Fruit fly (Drosophila melanogaster): ENCODE data around the gene plh.
A peak's percentile ranks its signal among the peaks of the same experiment; 100 is the strongest.

plh gene

dm6 chr3R:5015168-5015567, 4.3 kb upstream of the plh start (continued):
- TF ChIP-seq TFAM (GFP tag; optimal IDR thresholded peaks at IDR 0.05) (peak; percentile 11), HLH4C (GFP tag; IDR thresholded peaks at IDR 0.05; ENCODE audit: partially characterized antibody) (no peak), CG17385 (GFP tag; optimal IDR thresholded peaks at IDR 0.05) (peak; percentile 44), sob (GFP tag; IDR thresholded peaks at IDR 0.05) (peak; percentile 65; the same call in 1 of the 2 replicates), Atf-2 (GFP tag; optimal IDR thresholded peaks at IDR 0.05) (no peak), org-1 (GFP tag; optimal IDR thresholded peaks at IDR 0.05) (peak; percentile 56), CG6689 (GFP tag; IDR thresholded peaks at IDR 0.05) (no peak), Blimp-1 (GFP tag; optimal IDR thresholded peaks at IDR 0.05) (peak; percentile 61), Sox100B (GFP tag; optimal IDR thresholded peaks at IDR 0.05) (peak; percentile 33), Dp (GFP tag; optimal IDR thresholded peaks at IDR 0.05) (no peak), tgo (GFP tag; IDR thresholded peaks at IDR 0.05) (no peak), D19B (GFP tag; optimal IDR thresholded peaks at IDR 0.05) (no peak), Stat92E (GFP tag; optimal IDR thresholded peaks at IDR 0.05) (no peak), Sry-β (GFP tag; optimal IDR thresholded peaks at IDR 0.05) (no peak), Dref (GFP tag; IDR thresholded peaks at IDR 0.05) (no peak), hbn (GFP tag; IDR thresholded peaks at IDR 0.05; ENCODE audit: partially characterized antibody) (no peak), CG2678 (tag; optimal IDR thresholded peaks at IDR 0.05) (peak; percentile 74), CG15011 (GFP tag; optimal IDR thresholded peaks at IDR 0.05) (peak; percentile 52), Poxn (GFP tag; IDR thresholded peaks at IDR 0.05) (no peak), Hmx (GFP tag; optimal IDR thresholded peaks at IDR 0.05) (no peak), en (GFP tag; optimal IDR thresholded peaks at IDR 0.05) (no peak), CG7839 (tag; optimal IDR thresholded peaks at IDR 0.05) (peak; percentile 21), ap (GFP tag; IDR thresholded peaks at IDR 0.05) (no peak), gfzf (GFP tag; optimal IDR thresholded peaks at IDR 0.05) (no peak), CG10979 (tag; optimal IDR thresholded peaks at IDR 0.05) (no peak), Jarid2 (GFP tag; optimal IDR thresholded peaks at IDR 0.05) (peak; percentile 45), h (optimal IDR thresholded peaks at IDR 0.05) (no peak), Nf-YB (GFP tag; optimal IDR thresholded peaks at IDR 0.05) (no peak), danr (GFP tag; IDR thresholded peaks at IDR 0.05) (no peak), CG14710 (tag; optimal IDR thresholded peaks at IDR 0.05) (no peak), Fer2 (tag; optimal IDR thresholded peaks at IDR 0.05) (peak; percentile 35), Hr51 (GFP tag; optimal IDR thresholded peaks at IDR 0.05) (no peak), CG17912 (GFP tag; optimal IDR thresholded peaks at IDR 0.05) (no peak), fd64A (GFP tag; optimal IDR thresholded peaks at IDR 0.05) (peak; percentile 73), H2.0 (GFP tag; IDR thresholded peaks at IDR 0.05) (no peak), dpn (GFP tag; optimal IDR thresholded peaks at IDR 0.05) (no peak), pum (GFP tag; optimal IDR thresholded peaks at IDR 0.05) (no peak), CG13123 (GFP tag; optimal IDR thresholded peaks at IDR 0.05) (no peak), HmgD (GFP tag; optimal IDR thresholded peaks at IDR 0.05) (no peak), CG14860 (GFP tag; IDR thresholded peaks at IDR 0.05; ENCODE audit: partially characterized antibody) (no peak), CG1647 (GFP tag; optimal IDR thresholded peaks at IDR 0.05) (no peak), CG7963 (GFP tag; IDR thresholded peaks at IDR 0.05; ENCODE audit: partially characterized antibody) (no peak), CG32532 (GFP tag; IDR thresholded peaks at IDR 0.05) (no peak; the same call in 1 of the 2 replicates), ATbp (GFP tag; optimal IDR thresholded peaks at IDR 0.05) (peak; percentile 91), CG8281 (tag; optimal IDR thresholded peaks at IDR 0.05) (no peak), CG13624 (GFP tag; optimal IDR thresholded peaks at IDR 0.05) (peak; percentile 4), Drgx (GFP tag; IDR thresholded peaks at IDR 0.05) (no peak), Aef1 (GFP tag; IDR thresholded peaks at IDR 0.05) (no peak), CG4360 (GFP tag; IDR thresholded peaks at IDR 0.05) (no peak), Hr39 (optimal IDR thresholded peaks at IDR 0.05) (no peak), row (GFP tag; IDR thresholded peaks at IDR 0.05) (no peak), HLH54F (GFP tag; optimal IDR thresholded peaks at IDR 0.05) (no peak)
